Worm (Caenorhabditis elegans): ENCODE results near the gene gadr-4.

ce11 chrII:4092502-4092901 lies 30.1 kb upstream of the gadr-4 start:
- TF ChIP-seq fos-1 (tag; optimal IDR thresholded peaks at IDR 0.05) (no peak), xbp-1 (tag; optimal IDR thresholded peaks at IDR 0.05) (no peak)

Data from whole organism, L1 larva.